Worm (Caenorhabditis elegans): Measurements from ENCODE around the gene uda-1.

- TF ChIP-seq nhr-12 (tag; optimal IDR thresholded peaks at IDR 0.05) (no peak), unc-39 (tag; optimal IDR thresholded peaks at IDR 0.05) (no peak), mab-5 (tag; optimal IDR thresholded peaks at IDR 0.05) (no peak)
Measured at ce11 chrV:10039837-10040236, 35.3 kb downstream of the uda-1 start.

Data from whole organism, mixed stage, embryonic.